Worm (Caenorhabditis elegans): ENCODE measurements around the gene F35C11.7.

DNA sequence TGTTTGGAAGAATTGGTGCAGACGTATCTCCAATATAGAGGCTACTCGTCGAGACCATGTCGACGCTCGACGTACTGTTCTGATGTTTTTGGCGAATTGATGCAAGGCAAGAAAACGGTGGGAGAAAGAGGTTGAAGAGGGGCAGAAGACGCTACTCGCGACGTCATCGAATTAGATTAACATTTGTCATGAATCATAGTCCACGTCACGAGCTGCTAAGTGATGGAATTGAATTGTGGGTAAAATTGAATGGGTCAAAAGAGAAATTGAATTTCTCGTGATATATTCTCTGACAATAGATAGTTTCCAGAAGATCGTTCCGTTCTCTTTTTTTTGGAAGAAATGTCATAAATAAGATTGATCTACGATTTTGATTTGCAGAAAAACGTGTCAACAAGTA lies 3.6 kb downstream of the F35C11.7 start:
- TF ChIP-seq mep-1 (tag; optimal IDR thresholded peaks at IDR 0.05) (no peak), lsy-2 (tag; optimal IDR thresholded peaks at IDR 0.05) (no peak), ztf-11 (tag; optimal IDR thresholded peaks at IDR 0.05) (no peak), sem-2 (GFP tag; optimal IDR thresholded peaks at IDR 0.05) (no peak)

Data from whole organism, mixed stage, embryonic.